Worm (Caenorhabditis elegans) whole organism, L1 larva: ENCODE data around the gene Y46G5A.47.

ENCODE experiments used
- C04F5.9 ChIP-seq: sonication (generic microtip); optimal IDR thresholded peaks from 2 replicates; lab custom pipeline; 2016; ENCODE audit warnings: missing genetic modification characterization, missing compliant biosample characterization
- F16B12.6 ChIP-seq: fragments of 150-350 bp; optimal IDR thresholded peaks from 2 replicates; lab custom pipeline; 2014; ENCODE audit warnings: missing biosample characterization, missing genetic modification characterization
- aly-2 ChIP-seq: fragments of 150-350 bp; optimal IDR thresholded peaks from 2 replicates; lab custom pipeline; 2014; ENCODE audit warnings: missing biosample characterization, missing genetic modification characterization
- ama-1 ChIP-seq: fragments of 150-350 bp; optimal IDR thresholded peaks from 2 replicates; lab custom pipeline; 2014
- blmp-1 ChIP-seq: fragments of 150-350 bp; optimal IDR thresholded peaks from 2 replicates; lab custom pipeline; 2014; ENCODE audit warnings: missing biosample characterization, missing genetic modification characterization
- ceh-63 ChIP-seq: fragments of 200-800 bp; sonication (Bioruptor generic); optimal IDR thresholded peaks from 2 replicates; lab custom pipeline; 2018; ENCODE audit warnings: mild to moderate bottlenecking, missing genetic modification characterization, missing compliant biosample characterization
- ces-1 ChIP-seq: fragments of 150-350 bp; optimal IDR thresholded peaks from 2 replicates; lab custom pipeline; 2014; ENCODE audit warnings: missing biosample characterization, missing genetic modification reagents, missing genetic modification characterization
- dpl-1 ChIP-seq, 3 experiments: fragments of 150-350 bp in 2 of 3; sonication (generic microtip) in 1 of 3; optimal IDR thresholded peaks; 2 replicates each; lab custom pipeline; 2014 to 2017; ENCODE audit warnings: missing biosample characterization in 3 of 3, missing genetic modification characterization in 3 of 3, missing genetic modification reagents in 3 of 3
- dsc-1 ChIP-seq: sonication (generic microtip); optimal IDR thresholded peaks from 2 replicates; lab custom pipeline; 2016; ENCODE audit warnings: mild to moderate bottlenecking, missing genetic modification characterization, missing compliant biosample characterization
- efl-3 ChIP-seq: fragments of 200-800 bp; sonication (Bioruptor generic); optimal IDR thresholded peaks from 2 replicates; lab custom pipeline; 2018; ENCODE audit warnings: mild to moderate bottlenecking, missing genetic modification characterization, missing compliant biosample characterization
- egl-27 ChIP-seq, 2 experiments: fragments of 150-350 bp in 1 of 2; sonication (generic microtip); optimal IDR thresholded peaks; 3 replicates each; lab custom pipeline; 2017 to 2018; ENCODE audit warnings: missing biosample characterization in 2 of 2, missing genetic modification characterization in 2 of 2, missing genetic modification reagents in 2 of 2
- elt-2 ChIP-seq: sonication (generic microtip); optimal IDR thresholded peaks from 2 replicates; lab custom pipeline; 2016; ENCODE audit warnings: missing genetic modification characterization, mild to moderate bottlenecking, inconsistent platforms, missing compliant biosample characterization, missing genetic modification reagents
- elt-3 ChIP-seq, 6 experiments: fragments of 150-350 bp in 1 of 6; sonication (generic microtip); optimal IDR thresholded peaks; 2 replicates each; lab custom pipeline; 2017 to 2018; ENCODE audit warnings: missing biosample characterization in 6 of 6, missing genetic modification characterization in 6 of 6, inconsistent platforms in 1 of 6
- ets-5 ChIP-seq: fragments of 200-800 bp; sonication (Bioruptor generic); IDR thresholded peaks from 2 replicates; pipeline ENCODE4 v1.3.6; 2022; ENCODE audit warnings: missing genetic modification characterization, missing compliant biosample characterization
- hlh-17 ChIP-seq: fragments of 200-800 bp; sonication (Bioruptor generic); optimal IDR thresholded peaks from 2 replicates; lab custom pipeline; 2018; ENCODE audit warnings: missing genetic modification characterization, mild to moderate bottlenecking, missing compliant biosample characterization, moderate library complexity, borderline replicate concordance
- hlh-4 ChIP-seq: sonication (generic microtip); optimal IDR thresholded peaks from 2 replicates; lab custom pipeline; 2016; ENCODE audit warnings: mild to moderate bottlenecking, missing genetic modification characterization, missing compliant biosample characterization
- irx-1 ChIP-seq: sonication (generic microtip); optimal IDR thresholded peaks from 2 replicates; lab custom pipeline; 2016; ENCODE audit warnings: missing genetic modification characterization, missing compliant biosample characterization
- isw-1 ChIP-seq: fragments of 200-800 bp; sonication (Bioruptor generic); IDR thresholded peaks from 2 replicates; pipeline ENCODE4 v1.3.6; 2022; ENCODE audit warnings: missing genetic modification characterization, missing compliant biosample characterization
- lin-13 ChIP-seq: fragments of 150-350 bp; optimal IDR thresholded peaks from 2 replicates; lab custom pipeline; 2014; ENCODE audit warnings: missing biosample characterization, missing genetic modification reagents, missing genetic modification characterization
- lin-35 ChIP-seq, 2 experiments: fragments of 150-350 bp; optimal IDR thresholded peaks; 2 replicates each; lab custom pipeline; 2014; ENCODE audit warnings: missing biosample characterization in 2 of 2, missing genetic modification characterization in 2 of 2, missing genetic modification reagents in 2 of 2
- lin-39 ChIP-seq: fragments of 150-350 bp; optimal IDR thresholded peaks from 2 replicates; lab custom pipeline; 2014; ENCODE audit warnings: missing biosample characterization, missing genetic modification reagents, missing genetic modification characterization
- mab-9 ChIP-seq: fragments of 200-800 bp; sonication (Bioruptor generic); IDR thresholded peaks from 2 replicates; pipeline ENCODE4 v1.3.6; 2022; ENCODE audit warnings: missing genetic modification reagents, missing genetic modification characterization, missing compliant biosample characterization
- mep-1 ChIP-seq: fragments of 150-350 bp; optimal IDR thresholded peaks from 2 replicates; lab custom pipeline; 2014; ENCODE audit warnings: missing biosample characterization, missing genetic modification characterization
- nhr-11 ChIP-seq: fragments of 150-350 bp; optimal IDR thresholded peaks from 2 replicates; lab custom pipeline; 2014; ENCODE audit warnings: missing biosample characterization, missing genetic modification characterization
- nhr-12 ChIP-seq: sonication (generic microtip); optimal IDR thresholded peaks from 2 replicates; lab custom pipeline; 2017; ENCODE audit warnings: missing biosample characterization, missing genetic modification characterization
- nhr-19 ChIP-seq: fragments of 200-800 bp; sonication (Bioruptor generic); conservative IDR thresholded peaks from 2 replicates; pipeline ENCODE4 v1.3.6; 2022; ENCODE audit warnings: missing genetic modification characterization, missing compliant biosample characterization
- nhr-20 ChIP-seq: sonication (generic microtip); optimal IDR thresholded peaks from 2 replicates; lab custom pipeline; 2016; ENCODE audit warnings: mild to moderate bottlenecking, missing genetic modification characterization, missing compliant biosample characterization
- nhr-237 ChIP-seq: fragments of 150-350 bp; optimal IDR thresholded peaks from 2 replicates; lab custom pipeline; 2014; ENCODE audit warnings: missing biosample characterization, missing genetic modification characterization
- nhr-28 ChIP-seq: fragments of 150-350 bp; optimal IDR thresholded peaks from 2 replicates; lab custom pipeline; 2014; ENCODE audit warnings: missing biosample characterization, missing genetic modification characterization
- nhr-47 ChIP-seq: sonication (generic microtip); optimal IDR thresholded peaks from 2 replicates; lab custom pipeline; 2016; ENCODE audit warnings: mild to moderate bottlenecking, missing genetic modification characterization, moderate library complexity, missing compliant biosample characterization
- nhr-71 ChIP-seq: sonication (generic microtip); optimal IDR thresholded peaks from 2 replicates; lab custom pipeline; 2016; ENCODE audit warnings: mild to moderate bottlenecking, missing genetic modification characterization, moderate library complexity, missing compliant biosample characterization
- nhr-77 ChIP-seq: fragments of 150-350 bp; optimal IDR thresholded peaks from 2 replicates; lab custom pipeline; 2014; ENCODE audit warnings: missing biosample characterization, missing genetic modification characterization
- pqm-1 ChIP-seq: sonication (generic microtip); optimal IDR thresholded peaks from 3 replicates; lab custom pipeline; 2017; ENCODE audit warnings: missing biosample characterization, missing genetic modification characterization
- snpc-4 ChIP-seq: fragments of 150-350 bp; optimal IDR thresholded peaks from 2 replicates; lab custom pipeline; 2014; ENCODE audit warnings: missing biosample characterization, missing genetic modification characterization
- sox-4 ChIP-seq: sonication (generic microtip); optimal IDR thresholded peaks from 2 replicates; lab custom pipeline; 2016; ENCODE audit warnings: missing genetic modification characterization, missing compliant biosample characterization
- sup-37 ChIP-seq: fragments of 200-800 bp; sonication (Bioruptor generic); optimal IDR thresholded peaks from 2 replicates; lab custom pipeline; 2018; ENCODE audit warnings: mild to moderate bottlenecking, missing genetic modification characterization, missing compliant biosample characterization
- swsn-7 ChIP-seq: sonication (generic microtip); optimal IDR thresholded peaks from 2 replicates; lab custom pipeline; 2016; ENCODE audit warnings: missing genetic modification characterization, missing compliant biosample characterization
- unc-98 ChIP-seq: fragments of 200-800 bp; sonication (Bioruptor generic); IDR thresholded peaks from 2 replicates; pipeline ENCODE4 v1.3.6; 2022; ENCODE audit warnings: missing genetic modification characterization, missing compliant biosample characterization
- xbp-1 ChIP-seq: sonication (generic microtip); optimal IDR thresholded peaks from 2 replicates; lab custom pipeline; 2016; ENCODE audit warnings: missing genetic modification characterization, missing compliant biosample characterization
- zag-1 ChIP-seq: fragments of 150-350 bp; optimal IDR thresholded peaks from 2 replicates; lab custom pipeline; 2014; ENCODE audit warnings: missing biosample characterization, missing genetic modification characterization

The Y46G5A.47 gene

DNA sequence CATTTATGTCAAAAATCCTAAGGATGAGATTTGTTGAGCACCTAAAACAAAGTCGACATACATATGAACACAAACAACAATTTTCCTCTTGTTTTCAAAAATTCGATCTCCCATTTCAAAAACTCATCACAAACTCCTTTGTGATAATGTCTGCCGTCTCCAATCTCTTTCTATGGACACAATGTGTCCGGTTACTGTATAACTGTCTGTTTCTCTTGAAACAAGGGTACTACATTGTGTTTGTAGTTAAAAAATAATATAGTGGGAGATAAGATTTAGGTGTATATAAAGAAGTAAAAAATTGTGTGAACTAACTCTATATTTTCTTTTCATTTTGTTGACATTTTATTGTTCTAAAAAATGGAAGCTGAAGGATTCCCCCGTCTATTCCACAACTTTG lies 25.2 kb upstream of the Y46G5A.47 start, which contains the start of gene bcmo-1:
TSS of gene bcmo-1 (plus strand) at position 330 of the 400 bp plus-strand sequence.
- peak; percentile 25 for TF ChIP-seq nhr-20 (tag; lab: Kevin White, UChicago)
- no peak for TF ChIP-seq nhr-12
- TF ChIP-seq, all 84 proteins: peak for 1

DNA sequence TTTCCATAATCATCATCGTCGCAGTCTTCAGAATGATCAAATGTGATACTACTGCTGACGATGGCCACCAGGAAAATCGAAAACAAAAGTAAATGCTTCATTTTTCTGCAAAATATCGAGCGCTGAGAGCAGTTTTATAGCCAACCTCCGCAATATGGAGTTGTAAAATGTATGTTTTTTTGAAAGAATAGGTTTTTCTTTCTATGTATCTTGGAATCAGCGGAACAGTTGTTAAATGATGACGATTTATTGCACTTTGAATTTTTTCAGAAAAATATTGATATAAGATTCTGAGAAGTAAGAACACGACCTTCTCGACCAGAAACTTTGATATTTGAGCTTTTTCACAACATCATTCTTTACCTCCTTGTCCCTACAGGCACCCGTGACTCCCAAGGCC lies 23.8 kb upstream of the Y46G5A.47 start, which contains the start of gene Y46G5A.23:
TSS of gene Y46G5A.23 (minus strand) at position 101 of the 400 bp plus-strand sequence.
- TF ChIP-seq elt-3 (tag; optimal IDR thresholded peaks at IDR 0.05; lab: Kevin White, UChicago): no peak
- TF ChIP-seq F16B12.6 (tag; lab: Kevin White, UChicago): no peak
- TF ChIP-seq nhr-19: no peak
- TF ChIP-seq sox-4 (tag; lab: Kevin White, UChicago): no peak
- no peak for TF ChIP-seq nhr-12
- TF ChIP-seq swsn-7 (tag; lab: Kevin White, UChicago): no peak
- TF ChIP-seq dsc-1 (tag; lab: Kevin White, UChicago): no peak
- TF ChIP-seq dpl-1 (GFP tag; optimal IDR thresholded peaks at IDR 0.05; lab: Kevin White, UChicago): no peak
- TF ChIP-seq elt-2 (tag; lab: Kevin White, UChicago): no peak
- no peak for TF ChIP-seq nhr-11 (tag; lab: Kevin White, UChicago)
- TF ChIP-seq hlh-4 (tag; lab: Kevin White, UChicago): no peak
- no peak for TF ChIP-seq isw-1 (GFP tag; lab: Robert Waterston, UW)
- no peak for TF ChIP-seq nhr-28 (tag; lab: Kevin White, UChicago)

- no peak for TF ChIP-seq zag-1 (tag; lab: Kevin White, UChicago)
- TF ChIP-seq pqm-1: no peak
- TF ChIP-seq mep-1: no peak
- TF ChIP-seq nhr-28 (tag; lab: Kevin White, UChicago): no peak
- no peak for TF ChIP-seq aly-2 (tag; lab: Kevin White, UChicago)
- no peak for TF ChIP-seq C04F5.9 (tag; lab: Kevin White, UChicago)
- no peak for TF ChIP-seq lin-13 (GFP tag; lab: Kevin White, UChicago)
- TF ChIP-seq ama-1: no peak
- TF ChIP-seq ceh-63: no peak
These were observed 21.6 kb upstream of the Y46G5A.47 start, which contains the start of gene Y46G5A.38 for ce11 chrII:12826752-12827151. Gene Y46G5A.38 (plus strand): TSS chrII:12827052.

DNA sequence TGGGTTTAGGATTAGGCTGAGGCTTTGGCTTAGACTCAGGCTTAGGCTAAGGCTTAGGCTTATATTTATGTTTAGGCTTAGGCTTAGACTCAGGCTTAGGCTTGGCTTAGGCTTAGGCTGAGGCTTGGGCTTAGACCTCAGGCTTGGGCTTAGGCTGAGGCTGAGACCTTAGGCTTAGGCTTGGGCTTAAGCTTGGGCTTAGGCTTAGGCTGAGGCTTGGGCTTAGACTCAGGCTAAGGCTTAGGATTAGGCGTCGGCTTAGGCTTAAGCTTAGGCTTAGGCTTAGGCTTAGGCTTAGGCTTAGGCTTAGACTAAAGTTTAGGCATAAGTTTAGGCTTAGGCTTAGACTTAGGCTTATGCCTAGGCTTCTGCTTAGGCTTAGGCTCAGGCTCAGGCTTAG lies 19.4 kb upstream of the Y46G5A.47 start:
- no peak for TF ChIP-seq ama-1
- no peak for TF ChIP-seq egl-27 (tag; optimal IDR thresholded peaks at IDR 0.05; lab: Kevin White, UChicago)
- TF ChIP-seq, all 84 proteins: peak for 0

DNA sequence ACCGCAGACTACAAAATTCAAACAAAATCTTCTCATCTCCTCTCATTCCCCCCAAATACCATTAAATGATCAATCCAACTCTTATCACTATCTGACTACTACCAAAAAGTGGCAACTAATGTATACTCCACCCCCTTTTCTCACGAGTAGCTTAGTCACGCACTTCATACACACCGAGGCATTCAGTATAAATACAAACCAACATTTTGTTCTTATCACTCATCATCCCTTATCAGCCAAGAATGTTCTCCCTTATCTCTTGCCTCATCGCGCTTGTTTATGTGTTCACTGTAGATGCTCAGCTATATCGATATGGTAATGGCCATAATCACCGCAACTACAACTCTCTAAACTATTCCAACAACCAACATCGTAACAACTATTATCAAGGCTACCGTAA lies 18.3 kb upstream of the Y46G5A.47 start, which contains the start of gene Y46G5A.36:
TSS of gene Y46G5A.36 (plus strand) at position 243 of the 400 bp plus-strand sequence.
- no peak for TF ChIP-seq sup-37
- no peak for TF ChIP-seq nhr-20 (tag; lab: Kevin White, UChicago)
- TF ChIP-seq elt-2 (tag; lab: Kevin White, UChicago): peak; percentile 71
- TF ChIP-seq nhr-77 (tag; lab: Kevin White, UChicago): no peak
- no peak for TF ChIP-seq lin-39
- TF ChIP-seq mep-1: no peak
- no peak for TF ChIP-seq irx-1 (tag; lab: Kevin White, UChicago)
- no peak for TF ChIP-seq unc-98
- TF ChIP-seq sox-4 (tag; lab: Kevin White, UChicago): no peak
- no peak for TF ChIP-seq nhr-47 (tag; lab: Kevin White, UChicago)
- TF ChIP-seq elt-3 (tag; optimal IDR thresholded peaks at IDR 0.05; lab: Kevin White, UChicago): peak in 1 of 6 experiments; percentile 15
- TF ChIP-seq dsc-1 (tag; lab: Kevin White, UChicago): no peak

- peak; percentile 68 for TF ChIP-seq blmp-1
- TF ChIP-seq ets-5 (GFP tag; lab: Robert Waterston, UW): no peak
These were observed 14.9 kb upstream of the Y46G5A.47 start for ce11 chrII:12819979-12820378.

DNA sequence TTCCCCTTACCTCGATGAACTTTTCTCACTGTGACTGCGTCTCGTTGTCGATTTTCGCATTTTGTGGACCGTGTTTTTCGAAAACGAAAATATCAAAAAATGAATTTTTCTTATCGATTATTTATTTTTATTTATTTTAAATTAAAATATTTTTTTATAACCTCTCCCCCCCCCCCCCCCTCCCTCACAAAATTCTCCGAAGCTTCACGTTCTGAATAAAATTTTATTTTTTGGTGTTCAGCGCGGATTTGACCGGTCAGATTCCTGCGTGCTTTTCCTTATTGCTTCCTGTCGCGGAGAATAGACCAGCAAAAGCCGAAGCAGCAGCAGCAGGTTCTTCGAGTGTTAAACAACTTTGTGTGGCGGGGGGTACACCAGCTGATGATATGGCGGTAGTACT lies 13.4 kb upstream of the Y46G5A.47 start, which contains the start of gene Y46G5A.22:
TSS of gene Y46G5A.22 (minus strand) at position 101 of the 400 bp plus-strand sequence.
- TF ChIP-seq xbp-1 (tag; lab: Kevin White, UChicago): no peak
- TF ChIP-seq elt-3 (tag; optimal IDR thresholded peaks at IDR 0.05; lab: Kevin White, UChicago): no peak
- TF ChIP-seq nhr-19: no peak
- TF ChIP-seq blmp-1: no peak
- TF ChIP-seq pqm-1: no peak
- TF ChIP-seq nhr-71 (tag; lab: Kevin White, UChicago): no peak
- TF ChIP-seq efl-3: no peak
- TF ChIP-seq ets-5 (GFP tag; lab: Robert Waterston, UW): no peak
- TF ChIP-seq ces-1 (GFP tag; lab: Kevin White, UChicago): no peak
- TF ChIP-seq sox-4 (tag; lab: Kevin White, UChicago): no peak
- TF ChIP-seq nhr-47 (tag; lab: Kevin White, UChicago): no peak
- no peak for TF ChIP-seq lin-35 (GFP tag; optimal IDR thresholded peaks at IDR 0.05; lab: Kevin White, UChicago)
- no peak for TF ChIP-seq mab-9
- no peak for TF ChIP-seq hlh-17 (GFP tag; lab: Kevin White, UChicago)
- no peak for TF ChIP-seq nhr-237 (tag; lab: Kevin White, UChicago)
- TF ChIP-seq elt-2 (tag; lab: Kevin White, UChicago): no peak
- TF ChIP-seq snpc-4 (tag; lab: Kevin White, UChicago): no peak
- TF ChIP-seq hlh-4 (tag; lab: Kevin White, UChicago): no peak
